Worm (Caenorhabditis elegans) whole organism, L4 larva: ENCODE measurements around the gene srh-233.

ENCODE experiments used
- ama-1 ChIP-seq: fragments of 150-350 bp; optimal IDR thresholded peaks from 2 replicates; lab custom pipeline; 2014; ENCODE audit warnings: inconsistent platforms, mixed read lengths
- ceh-82 ChIP-seq: sonication (generic microtip); optimal IDR thresholded peaks from 2 replicates; lab custom pipeline; 2017; ENCODE audit warnings: missing biosample characterization, missing genetic modification characterization
- jun-1 ChIP-seq: fragments of 150-350 bp; optimal IDR thresholded peaks from 2 replicates; lab custom pipeline; 2014; ENCODE audit warnings: missing biosample characterization, missing genetic modification reagents, missing genetic modification characterization
- lin-13 ChIP-seq: fragments of 150-350 bp; optimal IDR thresholded peaks from 2 replicates; lab custom pipeline; 2014; ENCODE audit warnings: missing biosample characterization, missing genetic modification reagents, missing genetic modification characterization
- lin-38 ChIP-seq: fragments of 200-800 bp; sonication (Bioruptor generic); IDR thresholded peaks from 2 replicates; pipeline ENCODE4 v1.3.6; 2022; ENCODE audit warnings: missing genetic modification reagents, missing genetic modification characterization, missing compliant biosample characterization
- lin-39 ChIP-seq: fragments of 150-350 bp; optimal IDR thresholded peaks from 2 replicates; lab custom pipeline; 2014; ENCODE audit warnings: missing biosample characterization, missing genetic modification reagents, missing genetic modification characterization
- madf-9 ChIP-seq: fragments of 200-800 bp; sonication (Bioruptor generic); conservative IDR thresholded peaks from 2 replicates; pipeline ENCODE4 v1.3.6; 2022; ENCODE audit warnings: missing genetic modification reagents, missing genetic modification characterization, missing compliant biosample characterization
- unc-130 ChIP-seq: sonication (generic microtip); optimal IDR thresholded peaks from 2 replicates; lab custom pipeline; 2016; ENCODE audit warnings: missing genetic modification reagents, missing genetic modification characterization, missing compliant biosample characterization
- ztf-11 ChIP-seq: fragments of 150-350 bp; optimal IDR thresholded peaks from 2 replicates; lab custom pipeline; 2014; ENCODE audit warnings: missing biosample characterization, missing genetic modification characterization

- no peak for TF ChIP-seq lin-38 (GFP tag; lab: Robert Waterston, UW)
- TF ChIP-seq ceh-82 (tag; lab: Kevin White, UChicago), result no peak
- no peak for TF ChIP-seq lin-13 (GFP tag; lab: Kevin White, UChicago)
- no peak for TF ChIP-seq unc-130 (GFP tag; lab: Kevin White, UChicago)
- TF ChIP-seq madf-9 (GFP tag; lab: Robert Waterston, UW), result no peak
- no peak for TF ChIP-seq ama-1 (lab: Kevin White, UChicago)
- TF ChIP-seq jun-1 (tag; lab: Kevin White, UChicago), result no peak
- TF ChIP-seq lin-39 (tag; lab: Kevin White, UChicago), result no peak
- TF ChIP-seq ztf-11 (tag; lab: Kevin White, UChicago), result no peak
Observed at ce11 chrV:20000639-20001038, 48.5 kb upstream of the srh-233 start.
